Worm (Caenorhabditis elegans) whole organism, young adult: Measurements from ENCODE around the gene srsx-22.
A peak's percentile ranks its signal among the peaks of the same experiment; 100 is the strongest.

Experiments used
- B0019.2 ChIP-seq: fragments of 200-800 bp; sonication (Bioruptor generic); conservative IDR thresholded peaks from 2 replicates; pipeline ENCODE4 v1.3.6; 2022; ENCODE audit warnings: missing genetic modification reagents, missing genetic modification characterization, missing compliant biosample characterization
- B0035.1 ChIP-seq: sonication (generic microtip); optimal IDR thresholded peaks from 2 replicates; lab custom pipeline; 2016; ENCODE audit warnings: missing genetic modification characterization, mild to moderate bottlenecking, missing compliant biosample characterization, missing genotype, missing genetic modification reagents
- F39B2.1 ChIP-seq: fragments of 200-800 bp; sonication (Bioruptor generic); IDR thresholded peaks from 2 replicates; pipeline ENCODE4 v1.3.6; 2022; ENCODE audit warnings: missing genetic modification reagents, missing genetic modification characterization, missing compliant biosample characterization
- Y53F4B.3 ChIP-seq: fragments of 200-800 bp; sonication (Bioruptor generic); IDR thresholded peaks from 2 replicates; pipeline ENCODE4 v1.3.6; 2022; ENCODE audit warnings: missing genetic modification reagents, missing genetic modification characterization, missing compliant biosample characterization
- Y53G8AR.9 ChIP-seq: fragments of 200-800 bp; sonication (Bioruptor generic); conservative IDR thresholded peaks from 2 replicates; pipeline ENCODE4 v1.3.6; 2022; ENCODE audit warnings: missing genetic modification reagents, missing genetic modification characterization, missing compliant biosample characterization
- Y67H2A.10 ChIP-seq: fragments of 200-800 bp; sonication (Bioruptor generic); conservative IDR thresholded peaks from 2 replicates; pipeline ENCODE4 v1.3.6; 2022; ENCODE audit warnings: missing genetic modification reagents, missing genetic modification characterization, missing compliant biosample characterization
- akir-1 ChIP-seq: fragments of 200-800 bp; sonication (Bioruptor generic); optimal IDR thresholded peaks from 2 replicates; lab custom pipeline; 2018; ENCODE audit warnings: mild to moderate bottlenecking, missing genetic modification characterization, moderate library complexity, missing compliant biosample characterization
- atf-7 ChIP-seq: sonication (generic microtip); optimal IDR thresholded peaks from 2 replicates; lab custom pipeline; 2017; ENCODE audit warnings: mild to moderate bottlenecking, missing genetic modification characterization, missing compliant biosample characterization
- attf-3 ChIP-seq: fragments of 200-800 bp; sonication (Bioruptor generic); conservative IDR thresholded peaks from 2 replicates; pipeline ENCODE4 v1.3.6; 2022; ENCODE audit warnings: missing genetic modification reagents, missing genetic modification characterization, missing compliant biosample characterization
- attf-6 ChIP-seq: fragments of 200-800 bp; sonication (Bioruptor generic); IDR thresholded peaks from 2 replicates; pipeline ENCODE4 v1.3.6; 2022; ENCODE audit warnings: missing genetic modification reagents, missing genetic modification characterization, missing compliant biosample characterization
- bed-2 ChIP-seq: fragments of 200-800 bp; sonication (Bioruptor generic); IDR thresholded peaks from 2 replicates; pipeline ENCODE4 v1.3.6; 2022; ENCODE audit warnings: missing genetic modification reagents, missing genetic modification characterization, missing compliant biosample characterization
- ccch-3 ChIP-seq: fragments of 200-800 bp; sonication (Bioruptor generic); optimal IDR thresholded peaks from 2 replicates; lab custom pipeline; 2018; ENCODE audit warnings: mild to moderate bottlenecking, missing genetic modification characterization, missing compliant biosample characterization
- cebp-1 ChIP-seq, 2 experiments: fragments of 200-800 bp in 1 of 2; sonication (Bioruptor generic) in 1 of 2; sonication (generic microtip) in 1 of 2; IDR thresholded peaks in 1 of 2; optimal IDR thresholded peaks in 1 of 2; 2 replicates each; pipeline versions ENCODE4 v1.3.6 to Lab custom; 2017 to 2022; ENCODE audit warnings: missing compliant biosample characterization in 2 of 2, missing genetic modification characterization in 2 of 2, mild to moderate bottlenecking in 1 of 2, missing genetic modification reagents in 1 of 2, moderate library complexity in 1 of 2
- ceh-91 ChIP-seq: fragments of 200-800 bp; sonication (Bioruptor generic); IDR thresholded peaks from 2 replicates; pipeline ENCODE4 v1.3.6; 2022; ENCODE audit warnings: missing genetic modification reagents, missing genetic modification characterization, missing compliant biosample characterization
- egl-44 ChIP-seq: fragments of 200-800 bp; sonication (Bioruptor generic); IDR thresholded peaks from 2 replicates; pipeline ENCODE4 v1.3.6; 2022; ENCODE audit warnings: missing genetic modification reagents, missing genetic modification characterization, missing compliant biosample characterization
- ets-4 ChIP-seq: fragments of 200-800 bp; sonication (Bioruptor generic); optimal IDR thresholded peaks from 2 replicates; lab custom pipeline; 2018; ENCODE audit warnings: mild to moderate bottlenecking, missing genetic modification characterization, missing compliant biosample characterization
- let-526 ChIP-seq: fragments of 200-800 bp; sonication (Bioruptor generic); IDR thresholded peaks from 2 replicates; pipeline ENCODE4 v1.3.6; 2022; ENCODE audit warnings: missing genetic modification reagents, missing genetic modification characterization, missing compliant biosample characterization
- let-607 ChIP-seq, 2 experiments: fragments of 200-800 bp in 1 of 2; sonication (Bioruptor generic) in 1 of 2; sonication (generic microtip) in 1 of 2; optimal IDR thresholded peaks; 2 replicates each; lab custom pipeline; 2016 to 2018; ENCODE audit warnings: mild to moderate bottlenecking in 2 of 2, missing compliant biosample characterization in 2 of 2, missing genetic modification characterization in 2 of 2, moderate library complexity in 2 of 2, missing genotype in 1 of 2
- lin-35 ChIP-seq, 3 experiments: fragments of 150-350 bp in 2 of 3; sonication (generic microtip) in 1 of 3; optimal IDR thresholded peaks; 2 replicates each; lab custom pipeline; 2014 to 2018; ENCODE audit warnings: missing biosample characterization in 3 of 3, missing genetic modification characterization in 3 of 3, missing genetic modification reagents in 3 of 3
- lsl-1 ChIP-seq: fragments of 200-800 bp; sonication (Bioruptor generic); optimal IDR thresholded peaks from 2 replicates; lab custom pipeline; 2018; ENCODE audit warnings: mild to moderate bottlenecking, missing genetic modification characterization, moderate library complexity, missing compliant biosample characterization
- madf-3 ChIP-seq: fragments of 200-800 bp; sonication (Bioruptor generic); IDR thresholded peaks from 2 replicates; pipeline ENCODE4 v1.3.6; 2022; ENCODE audit warnings: missing genetic modification reagents, missing genetic modification characterization, missing compliant biosample characterization
- mel-28 ChIP-seq: sonication (generic microtip); optimal IDR thresholded peaks from 2 replicates; lab custom pipeline; 2016; ENCODE audit warnings: borderline replicate concordance, mild to moderate bottlenecking, missing genetic modification characterization, missing compliant biosample characterization
- mxl-1 ChIP-seq: sonication (generic microtip); optimal IDR thresholded peaks from 2 replicates; lab custom pipeline; 2016; ENCODE audit warnings: missing genetic modification characterization, missing compliant biosample characterization
- nfya-1 ChIP-seq: sonication (generic microtip); optimal IDR thresholded peaks from 2 replicates; lab custom pipeline; 2017; ENCODE audit warnings: antibody characterized with exemption, missing compliant biosample characterization, missing genetic modification characterization, borderline replicate concordance; ENCODE audit not compliant: insufficient read depth
- nfya-2 ChIP-seq: fragments of 200-800 bp; sonication (Bioruptor generic); IDR thresholded peaks from 2 replicates; pipeline ENCODE4 v1.3.6; 2022; ENCODE audit warnings: missing genetic modification reagents, missing genetic modification characterization, missing compliant biosample characterization
- nfyb-1 ChIP-seq: fragments of 200-800 bp; sonication (Bioruptor generic); IDR thresholded peaks from 2 replicates; pipeline ENCODE4 v1.3.6; 2022; ENCODE audit warnings: missing genetic modification reagents, missing genetic modification characterization, missing compliant biosample characterization
- nhr-120 ChIP-seq: fragments of 200-800 bp; sonication (Bioruptor generic); IDR thresholded peaks from 2 replicates; pipeline ENCODE4 v1.3.6; 2022; ENCODE audit warnings: missing genetic modification characterization, missing compliant biosample characterization
- nhr-80 ChIP-seq: sonication (generic microtip); optimal IDR thresholded peaks from 2 replicates; lab custom pipeline; 2016; ENCODE audit warnings: missing genetic modification characterization, missing compliant biosample characterization
- nhr-90 ChIP-seq: sonication (generic microtip); optimal IDR thresholded peaks from 2 replicates; lab custom pipeline; 2016; ENCODE audit warnings: missing genotype, mild to moderate bottlenecking, missing genetic modification characterization, missing compliant biosample characterization
- pha-4 ChIP-seq: fragments of 150-350 bp; sonication (generic microtip); optimal IDR thresholded peaks from 2 replicates; lab custom pipeline; 2014; ENCODE audit warnings: missing biosample characterization, missing genetic modification reagents, missing genetic modification characterization
- rcor-1 ChIP-seq: fragments of 200-800 bp; sonication (Bioruptor generic); IDR thresholded peaks from 2 replicates; pipeline ENCODE4 v1.3.6; 2022; ENCODE audit warnings: missing genetic modification reagents, missing genetic modification characterization, missing compliant biosample characterization
- sea-2 ChIP-seq: fragments of 200-800 bp; sonication (Bioruptor generic); IDR thresholded peaks from 2 replicates; pipeline ENCODE4 v1.3.6; 2022; ENCODE audit warnings: missing genetic modification characterization, missing compliant biosample characterization
- snpc-1.1 ChIP-seq: sonication (generic microtip); optimal IDR thresholded peaks from 2 replicates; lab custom pipeline; 2017; ENCODE audit warnings: missing genetic modification characterization, mild to moderate bottlenecking, missing compliant biosample characterization, antibody characterized with exemption, moderate library complexity, missing genotype, missing genetic modification reagents; ENCODE audit not compliant: insufficient read depth
- tbx-9 ChIP-seq: sonication (generic microtip); optimal IDR thresholded peaks from 2 replicates; lab custom pipeline; 2016; ENCODE audit warnings: borderline replicate concordance, missing genetic modification characterization, inconsistent platforms, missing compliant biosample characterization
- zfh-2 ChIP-seq: fragments of 200-800 bp; sonication (Bioruptor generic); conservative IDR thresholded peaks from 2 replicates; pipeline ENCODE4 v1.3.6; 2022; ENCODE audit warnings: missing genetic modification reagents, missing genetic modification characterization, missing compliant biosample characterization
- ztf-28 ChIP-seq: fragments of 200-800 bp; sonication (Bioruptor generic); IDR thresholded peaks from 2 replicates; pipeline ENCODE4 v1.3.6; 2022; ENCODE audit warnings: missing genetic modification reagents, missing genetic modification characterization, missing compliant biosample characterization

srsx-22 gene

DNA sequence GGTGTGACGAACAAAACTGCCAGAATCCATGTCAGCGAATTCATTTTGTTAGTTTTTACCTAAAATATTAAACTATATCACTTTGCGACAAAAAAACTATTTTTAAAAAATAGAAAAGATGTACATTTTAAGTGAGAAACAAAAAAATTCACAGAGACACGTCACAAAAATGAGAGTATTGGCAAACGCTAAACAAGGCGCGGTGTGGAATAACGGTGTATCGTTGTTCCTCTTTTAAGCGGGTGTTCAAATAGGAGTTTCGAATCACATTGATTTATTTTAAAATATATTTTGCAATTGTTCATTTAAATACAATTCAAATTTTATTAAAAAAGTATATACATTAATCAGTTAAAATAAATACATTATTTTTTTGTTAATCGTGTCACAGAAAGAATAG, 48.9 kb upstream of the srsx-22 start, which contains the start of gene sel-9 (continued):
- TF ChIP-seq atf-7 (no peak), F39B2.1 (GFP tag; lab: Robert Waterston, UW) (no peak), cebp-1 (GFP tag; IDR thresholded peaks at IDR 0.05; lab: Robert Waterston, UW) (no peak), cebp-1 (tag; optimal IDR thresholded peaks at IDR 0.05; lab: Kevin White, UChicago) (peak; percentile 33)

DNA sequence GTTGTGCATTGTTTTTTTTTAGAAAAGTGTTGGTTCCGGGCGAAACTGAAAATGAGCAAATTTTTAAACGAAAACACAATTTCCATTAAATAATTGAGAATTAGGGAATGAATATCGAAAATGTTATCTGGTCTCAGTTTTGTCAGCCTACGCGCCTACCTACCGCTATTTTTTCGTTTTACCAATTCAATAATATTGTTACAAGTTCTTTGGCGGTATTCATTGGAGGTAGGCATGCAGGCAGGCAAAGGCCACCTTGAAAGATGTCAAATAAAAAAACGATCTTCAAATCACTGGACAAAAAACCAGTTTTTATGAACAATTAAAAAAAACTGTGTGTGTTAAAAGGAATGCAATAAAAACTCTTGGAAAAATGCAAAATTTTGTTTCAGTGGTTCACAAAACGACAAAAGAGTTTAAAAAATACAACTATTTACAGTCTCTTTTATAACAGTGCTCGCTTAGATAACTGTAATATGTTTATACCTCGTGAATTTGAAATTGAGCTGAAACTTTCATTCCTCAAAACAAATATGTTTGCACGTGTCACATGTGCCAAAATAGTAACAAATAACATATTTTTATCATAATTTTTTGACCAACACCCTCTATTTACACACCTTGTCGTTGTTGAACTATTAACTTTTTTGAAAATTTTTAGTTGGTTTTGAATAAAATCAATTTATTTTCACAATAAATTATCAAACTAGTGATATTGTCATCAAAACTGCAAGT, 46.8 kb upstream of the srsx-22 start, which contains the start of gene W02D7.11:
Gene W02D7.11 (minus strand): TSS at position 51 of the 735 bp plus-strand sequence.
- TF ChIP-seq mxl-1 (tag; lab: Kevin White, UChicago) (no peak), snpc-1.1 (tag; lab: Kevin White, UChicago) (no peak), akir-1 (no peak), zfh-2 (GFP tag; lab: Robert Waterston, UW) (no peak), nfyb-1 (GFP tag; lab: Robert Waterston, UW) (no peak), nfya-1 (no peak), lsl-1 (GFP tag; lab: Kevin White, UChicago) (no peak), let-607 (tag; optimal IDR thresholded peaks at IDR 0.05; lab: Kevin White, UChicago) (no peak), nhr-90 (tag; lab: Kevin White, UChicago) (no peak), nhr-120 (GFP tag; lab: Robert Waterston, UW) (no peak), ceh-91 (no peak), attf-3 (GFP tag; lab: Robert Waterston, UW) (no peak), B0035.1 (no peak), madf-3 (GFP tag; lab: Robert Waterston, UW) (no peak)

DNA sequence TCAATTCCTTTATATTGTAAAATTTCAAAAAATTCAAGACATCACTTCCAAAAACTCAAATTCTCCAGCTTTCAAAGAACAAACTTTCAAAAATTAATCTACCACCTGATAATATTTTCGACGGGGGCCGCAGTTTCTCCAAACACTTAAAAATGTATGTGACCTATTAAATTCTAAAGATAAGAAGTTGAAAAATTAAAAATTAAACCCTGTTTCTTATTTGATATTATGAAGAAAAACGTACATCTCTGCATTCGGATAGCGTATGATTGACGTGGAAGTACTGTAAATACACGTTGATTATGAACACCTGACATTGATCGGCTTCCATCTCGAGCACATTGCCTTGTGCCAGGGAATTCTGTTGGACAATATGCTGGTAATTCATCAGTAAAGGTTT, 45.5 kb upstream of the srsx-22 start:
- TF ChIP-seq nhr-80 (peak; percentile 59), Y67H2A.10 (GFP tag; lab: Robert Waterston, UW) (no peak), let-526 (GFP tag; lab: Robert Waterston, UW) (peak; percentile 24; the same call in 1 of the 2 replicates)

DNA sequence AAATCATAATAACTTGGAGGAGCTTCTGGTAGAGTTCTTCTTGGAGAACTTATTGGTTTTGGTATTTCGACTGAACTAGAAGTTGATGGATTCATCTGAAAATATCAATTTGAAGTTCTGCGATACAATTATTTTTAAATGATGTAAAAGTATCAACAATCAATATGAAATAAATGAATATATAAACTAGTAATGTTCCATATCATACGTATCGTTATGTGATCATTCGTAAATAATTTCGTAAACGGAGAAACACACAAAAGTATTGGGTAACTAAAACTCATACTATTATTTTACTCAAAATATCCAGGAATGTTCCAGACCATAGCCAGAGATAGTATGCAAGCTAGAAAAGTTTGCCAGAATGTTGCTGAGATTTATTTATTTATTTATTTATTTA, 45.1 kb upstream of the srsx-22 start, which contains the start of gene W02D7.8:
Gene W02D7.8 (minus strand): TSS at position 101 of the 400 bp plus-strand sequence.
- TF ChIP-seq Y53F4B.3 (no peak), rcor-1 (GFP tag; lab: Robert Waterston, UW) (no peak), B0019.2 (GFP tag; lab: Robert Waterston, UW) (no peak), ets-4 (no peak), mel-28 (tag; lab: Kevin White, UChicago) (no peak), Y53G8AR.9 (GFP tag; lab: Robert Waterston, UW) (no peak), pha-4 (no peak), nfya-2 (GFP tag; lab: Robert Waterston, UW) (no peak), atf-7 (no peak), tbx-9 (tag; lab: Kevin White, UChicago) (no peak), sea-2 (GFP tag; lab: Robert Waterston, UW) (no peak), attf-6 (no peak), egl-44 (GFP tag; lab: Robert Waterston, UW) (no peak), ccch-3 (GFP tag; lab: Kevin White, UChicago) (no peak), ztf-28 (no peak), lin-35 (GFP tag; optimal IDR thresholded peaks at IDR 0.05; lab: Kevin White, UChicago) (no peak), bed-2 (GFP tag; lab: Robert Waterston, UW) (no peak)
